Worm (Caenorhabditis elegans) whole organism, L4 larva: ENCODE data around the gene lon-3.

ENCODE experiments used
- F10B5.3 ChIP-seq: sonication (generic microtip); optimal IDR thresholded peaks from 2 replicates; lab custom pipeline; 2016; ENCODE audit warnings: mild to moderate bottlenecking, missing genetic modification characterization, missing compliant biosample characterization
- ama-1 ChIP-seq: fragments of 150-350 bp; optimal IDR thresholded peaks from 2 replicates; lab custom pipeline; 2014; ENCODE audit warnings: inconsistent platforms, mixed read lengths
- daf-12 ChIP-seq: fragments of 150-350 bp; optimal IDR thresholded peaks from 2 replicates; lab custom pipeline; 2014; ENCODE audit warnings: missing biosample characterization, missing genetic modification reagents, missing genetic modification characterization
- daf-19 ChIP-seq: fragments of 200-800 bp; sonication (Bioruptor generic); conservative IDR thresholded peaks from 2 replicates; pipeline ENCODE4 v1.3.6; 2022; ENCODE audit warnings: missing genetic modification characterization, missing compliant biosample characterization
- unc-62 ChIP-seq, 3 experiments: fragments of 150-350 bp in 1 of 3; sonication (generic microtip); optimal IDR thresholded peaks in 2 of 3; peaks in 1 of 3; 1 replicate in 1 of 3; 2 replicates in 2 of 3; lab custom pipeline; 2014 to 2017; ENCODE audit warnings: missing biosample characterization in 3 of 3, missing genetic modification characterization in 3 of 3, missing genetic modification reagents in 3 of 3, missing genotype in 1 of 3
- ztf-11 ChIP-seq: fragments of 150-350 bp; optimal IDR thresholded peaks from 2 replicates; lab custom pipeline; 2014; ENCODE audit warnings: missing biosample characterization, missing genetic modification characterization

DNA sequence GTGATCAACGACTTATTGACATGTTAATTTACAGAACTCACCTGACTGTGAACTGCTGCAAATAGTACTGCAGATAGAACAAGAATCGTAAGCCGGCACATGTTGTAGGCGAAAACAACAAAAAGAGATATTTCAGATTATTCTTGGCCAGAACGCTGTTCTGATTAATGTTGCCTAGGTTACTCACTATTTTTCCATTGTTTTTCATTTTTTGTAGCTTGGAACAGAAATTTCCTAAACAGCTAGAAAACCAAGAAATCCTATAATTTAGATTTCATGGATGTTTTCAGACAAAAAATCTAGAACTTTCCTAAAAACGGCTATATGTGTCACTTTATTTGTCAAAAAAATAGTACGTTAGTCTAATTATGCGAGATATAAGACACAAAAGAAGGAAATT lies 43.9 kb downstream of the lon-3 start, which contains the start of gene C27A7.9:
- no peak for TF ChIP-seq F10B5.3 (tag; lab: Kevin White, UChicago)
- TF ChIP-seq ztf-11 = no peak
- TF ChIP-seq daf-19 (GFP tag; lab: Robert Waterston, UW) = no peak
- no peak for TF ChIP-seq ama-1 (lab: Kevin White, UChicago)
- peak in 1 of 2 experiments; percentile 27 for TF ChIP-seq unc-62 (GFP tag; optimal IDR thresholded peaks at IDR 0.05 in 1 of 2; lab: Kevin White, UChicago)
- no peak for TF ChIP-seq unc-62 (tag; optimal IDR thresholded peaks at IDR 0.05; lab: Kevin White, UChicago)
- TF ChIP-seq daf-12 = no peak
